Fruit fly (Drosophila melanogaster): ENCODE results near the gene GILT1.

GILT1 gene

DNA sequence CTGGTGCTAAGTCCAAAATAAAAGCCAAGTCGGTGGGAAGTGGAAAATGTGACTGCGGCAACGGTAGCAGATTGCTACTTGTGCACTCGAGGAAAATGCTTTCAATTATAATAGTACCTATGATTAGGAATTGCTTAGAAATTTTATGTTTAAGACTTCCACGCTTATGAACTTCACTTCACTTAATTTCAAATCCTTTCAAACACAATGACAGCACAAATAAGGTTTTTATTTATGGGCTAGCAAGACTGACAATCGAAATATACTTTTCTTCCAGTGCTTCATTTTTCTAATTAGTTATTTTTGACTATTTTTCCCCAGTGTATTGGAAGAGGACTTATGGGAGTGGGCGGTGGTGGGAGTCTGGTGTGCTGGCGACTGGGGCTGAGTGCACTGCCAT lies 46.7 kb upstream of the GILT1 start (continued):
- peak; percentile 4 for TF ChIP-seq Six4 (GFP tag; optimal IDR thresholded peaks at IDR 0.05)
- no peak for TF ChIP-seq abd-A (tag; optimal IDR thresholded peaks at IDR 0.05)
- no peak for TF ChIP-seq CG10274 (GFP tag; optimal IDR thresholded peaks at IDR 0.05)
- peak; percentile 38 for TF ChIP-seq Spps (tag; optimal IDR thresholded peaks at IDR 0.05)
- no peak for TF ChIP-seq fd64A (GFP tag; optimal IDR thresholded peaks at IDR 0.05)
- no peak for TF ChIP-seq sd (tag; optimal IDR thresholded peaks at IDR 0.05)
- no peak for TF ChIP-seq C15 (GFP tag; IDR thresholded peaks at IDR 0.05)
- TF ChIP-seq twi (tag; optimal IDR thresholded peaks at IDR 0.05): no peak
- no peak for TF ChIP-seq CG32532 (GFP tag; IDR thresholded peaks at IDR 0.05)
- no peak for TF ChIP-seq Abd-B (GFP tag; optimal IDR thresholded peaks at IDR 0.05)
- no peak for TF ChIP-seq CG13296 (GFP tag; optimal IDR thresholded peaks at IDR 0.05)
- no peak for TF ChIP-seq HLH4C (GFP tag; IDR thresholded peaks at IDR 0.05; ENCODE audit: partially characterized antibody)
- TF ChIP-seq knrl (GFP tag; IDR thresholded peaks at IDR 0.05; ENCODE audit: partially characterized antibody): no peak
- no peak for TF ChIP-seq HmgD (GFP tag; optimal IDR thresholded peaks at IDR 0.05)
- TF ChIP-seq psq (GFP tag; optimal IDR thresholded peaks at IDR 0.05): no peak
- TF ChIP-seq Ssrp (tag; optimal IDR thresholded peaks at IDR 0.05): peak; percentile 50
- TF ChIP-seq CG10321 (GFP tag; IDR thresholded peaks at IDR 0.05): no peak
- no peak for TF ChIP-seq CG16779 (GFP tag; IDR thresholded peaks at IDR 0.05)
- TF ChIP-seq CG9437 (GFP tag; optimal IDR thresholded peaks at IDR 0.05): no peak
- no peak for TF ChIP-seq stc (GFP tag; IDR thresholded peaks at IDR 0.05)
- TF ChIP-seq CG17385 (GFP tag; optimal IDR thresholded peaks at IDR 0.05): peak; percentile 1
- TF ChIP-seq ase (GFP tag; IDR thresholded peaks at IDR 0.05): no peak
- TF ChIP-seq Mes4 (GFP tag; optimal IDR thresholded peaks at IDR 0.05): peak; percentile 27
- no peak for TF ChIP-seq Max (GFP tag; optimal IDR thresholded peaks at IDR 0.05)
- TF ChIP-seq caup (GFP tag; optimal IDR thresholded peaks at IDR 0.05; ENCODE audit: severe bottlenecking): no peak
- TF ChIP-seq CG30431 (GFP tag; optimal IDR thresholded peaks at IDR 0.05): peak; percentile 8
- TF ChIP-seq CG9797 (GFP tag; optimal IDR thresholded peaks at IDR 0.05): no peak
- no peak for TF ChIP-seq sug (tag; optimal IDR thresholded peaks at IDR 0.05)
- peak; percentile 58 for TF ChIP-seq D19A (tag; optimal IDR thresholded peaks at IDR 0.05)
- no peak for TF ChIP-seq slp2 (GFP tag; optimal IDR thresholded peaks at IDR 0.05)
- peak; percentile 45 for TF ChIP-seq CG8388 (GFP tag; optimal IDR thresholded peaks at IDR 0.05)
- TF ChIP-seq sc (optimal IDR thresholded peaks at IDR 0.05): no peak
- peak; percentile 41 for TF ChIP-seq sc (GFP tag; optimal IDR thresholded peaks at IDR 0.05)
- TF ChIP-seq salm (tag; optimal IDR thresholded peaks at IDR 0.05): no peak
- TF ChIP-seq CG3838 (GFP tag; optimal IDR thresholded peaks at IDR 0.05): no peak
- peak; percentile 58 for TF ChIP-seq CG17829 (tag; optimal IDR thresholded peaks at IDR 0.05)
- no peak for TF ChIP-seq tup (GFP tag; optimal IDR thresholded peaks at IDR 0.05)
- no peak for TF ChIP-seq Ada2b (GFP tag; IDR thresholded peaks at IDR 0.05)
- TF ChIP-seq CG14965 (GFP tag; optimal IDR thresholded peaks at IDR 0.05; ENCODE audit: borderline replicate concordance): no peak
- no peak for TF ChIP-seq CG15269 (tag; optimal IDR thresholded peaks at IDR 0.05)
- TF ChIP-seq Dbx (GFP tag; IDR thresholded peaks at IDR 0.05): no peak
- TF ChIP-seq CG32767 (GFP tag; IDR thresholded peaks at IDR 0.05): no peak
- TF ChIP-seq insv (GFP tag; optimal IDR thresholded peaks at IDR 0.05): no peak
- TF ChIP-seq Dad (GFP tag; optimal IDR thresholded peaks at IDR 0.05): no peak
- TF ChIP-seq Atf6 (GFP tag; IDR thresholded peaks at IDR 0.05): no peak
- no peak for TF ChIP-seq CG10431 (GFP tag; optimal IDR thresholded peaks at IDR 0.05)
- TF ChIP-seq CG4360 (GFP tag; IDR thresholded peaks at IDR 0.05): no peak
- no peak for TF ChIP-seq Atf-2 (GFP tag; optimal IDR thresholded peaks at IDR 0.05)
- TF ChIP-seq CG18011 (GFP tag; optimal IDR thresholded peaks at IDR 0.05): no peak
- no peak for TF ChIP-seq CG31224 (GFP tag; IDR thresholded peaks at IDR 0.05)
- TF ChIP-seq pb (GFP tag; optimal IDR thresholded peaks at IDR 0.05): no peak
- no peak for TF ChIP-seq schlank (tag; optimal IDR thresholded peaks at IDR 0.05)
